Worm (Caenorhabditis elegans): ENCODE measurements around the gene C17H12.6.

C17H12.6 gene

ce11 chrIV:6802132-6802531, 20.2 kb downstream of the C17H12.6 start, which contains the start of the genes cest-4 and C17H12.11:
cest-4 (minus strand) TSS chrIV:6802337.
C17H12.11 (plus strand) TSS chrIV:6802387.
- TF ChIP-seq daf-16 (GFP tag; optimal IDR thresholded peaks at IDR 0.05) (no peak), daf-16 (tag; optimal IDR thresholded peaks at IDR 0.05) (peak; percentile 93), cey-2 (tag; optimal IDR thresholded peaks at IDR 0.05; ENCODE audit: borderline replicate concordance, insufficient read depth) (no peak), madf-5 (GFP tag; IDR thresholded peaks at IDR 0.05) (no peak), pqm-1 (tag; optimal IDR thresholded peaks at IDR 0.05) (peak; percentile 88), daf-19 (GFP tag; conservative IDR thresholded peaks at IDR 0.05) (no peak), dmd-6 (GFP tag; IDR thresholded peaks at IDR 0.05) (peak; percentile 91), zip-2 (tag; optimal IDR thresholded peaks at IDR 0.05) (no peak), hmg-1.1 (GFP tag; IDR thresholded peaks at IDR 0.05) (no peak), zag-1 (tag; optimal IDR thresholded peaks at IDR 0.05) (no peak), gei-8 (GFP tag; optimal IDR thresholded peaks at IDR 0.05) (no peak), nhr-111 (GFP tag; optimal IDR thresholded peaks at IDR 0.05) (no peak), F26F4.8 (GFP tag; conservative IDR thresholded peaks at IDR 0.05) (no peak), duxl-1 (tag; optimal IDR thresholded peaks at IDR 0.05; ENCODE audit: poor library complexity) (no peak), ztf-7 (tag; optimal IDR thresholded peaks at IDR 0.05) (no peak), F10B5.3 (tag; optimal IDR thresholded peaks at IDR 0.05) (no peak), ctbp-1 (GFP tag; IDR thresholded peaks at IDR 0.05) (no peak), aha-1 (tag) (peak; percentile 56), mdt-29 (GFP tag; IDR thresholded peaks at IDR 0.05) (no peak), R02D3.7 (tag; optimal IDR thresholded peaks at IDR 0.05) (no peak), mxl-3 (GFP tag; optimal IDR thresholded peaks at IDR 0.05) (peak; percentile 24), mxl-2 (GFP tag; conservative IDR thresholded peaks at IDR 0.05) (no peak), mdl-1 (tag; optimal IDR thresholded peaks at IDR 0.05) (no peak), nhr-77 (tag; optimal IDR thresholded peaks at IDR 0.05) (peak; percentile 71), lin-39 (tag; optimal IDR thresholded peaks at IDR 0.05) (no peak), madf-9 (GFP tag; conservative IDR thresholded peaks at IDR 0.05) (no peak), nhr-42 (GFP tag; IDR thresholded peaks at IDR 0.05) (no peak), snpc-4 (tag; optimal IDR thresholded peaks at IDR 0.05) (no peak), lin-13 (GFP tag; optimal IDR thresholded peaks at IDR 0.05) (no peak), vab-7 (GFP tag; IDR thresholded peaks at IDR 0.05) (no peak), F37D6.2 (tag; optimal IDR thresholded peaks at IDR 0.05) (no peak), tra-1 (GFP tag; IDR thresholded peaks at IDR 0.05) (no peak), unc-62 (GFP tag; optimal IDR thresholded peaks at IDR 0.05 in 1 of 2) (no peak), unc-62 (tag; optimal IDR thresholded peaks at IDR 0.05) (no peak), nhr-28 (tag; optimal IDR thresholded peaks at IDR 0.05) (peak; percentile 98), aly-2 (tag; optimal IDR thresholded peaks at IDR 0.05) (no peak), rbr-2 (tag; optimal IDR thresholded peaks at IDR 0.05) (no peak), ceh-62 (tag; optimal IDR thresholded peaks at IDR 0.05) (no peak), ceh-44 (GFP tag; IDR thresholded peaks at IDR 0.05) (no peak), hlh-30 (tag; optimal IDR thresholded peaks at IDR 0.05; ENCODE audit: insufficient read depth) (no peak), ceh-28 (tag; optimal IDR thresholded peaks at IDR 0.05) (no peak), fos-1 (tag; optimal IDR thresholded peaks at IDR 0.05) (no peak), zip-11 (GFP tag; IDR thresholded peaks at IDR 0.05) (no peak), nhr-41 (GFP tag; IDR thresholded peaks at IDR 0.05) (no peak), nhr-48 (tag; optimal IDR thresholded peaks at IDR 0.05) (peak; percentile 9), D1046.2 (GFP tag; IDR thresholded peaks at IDR 0.05) (no peak), hlh-11 (tag; optimal IDR thresholded peaks at IDR 0.05) (peak; percentile 73), ceh-20 (GFP tag; IDR thresholded peaks at IDR 0.05) (peak; percentile 43; the same call in 1 of the 2 replicates), lin-1 (GFP tag; IDR thresholded peaks at IDR 0.05) (no peak), arid-1 (GFP tag; conservative IDR thresholded peaks at IDR 0.05) (no peak), dmd-8 (GFP tag; IDR thresholded peaks at IDR 0.05) (no peak), sdz-12 (GFP tag; optimal IDR thresholded peaks at IDR 0.05) (no peak), ces-1 (GFP tag; optimal IDR thresholded peaks at IDR 0.05) (no peak)

Data from whole organism, L4 larva.